Fruit fly (Drosophila melanogaster) whole organism, embryonic: ENCODE measurements around the gene CG31683.
A peak's percentile ranks its signal among the peaks of the same experiment; 100 is the strongest.

Experiments used
- Antp ChIP-seq: fragments of 200-800 bp; sonication (Bioruptor generic); optimal IDR thresholded peaks from 3 replicates; lab custom pipeline; 2016; ENCODE audit warnings: missing biosample characterization, missing genetic modification characterization
- CG10366 ChIP-seq: fragments of 200-800 bp; sonication (Bioruptor generic); IDR thresholded peaks from 2 replicates; pipeline ENCODE4 v1.3.6; 2022; ENCODE audit warnings: missing biosample characterization, missing genetic modification characterization
- CG10959 ChIP-seq: fragments of 200-800 bp; sonication (Bioruptor generic); IDR thresholded peaks from 2 replicates; pipeline ENCODE4 v1.3.6; 2022; ENCODE audit warnings: missing biosample characterization, missing genetic modification characterization
- CG11696 ChIP-seq: fragments of 200-800 bp; sonication (Bioruptor generic); IDR thresholded peaks from 2 replicates; pipeline ENCODE4 v1.3.6; 2022; ENCODE audit warnings: missing biosample characterization, missing genetic modification characterization
- CG12236 ChIP-seq: fragments of 200-800 bp; sonication (Bioruptor generic); optimal IDR thresholded peaks from 2 replicates; lab custom pipeline; 2016; ENCODE audit warnings: missing biosample characterization, missing genetic modification characterization
- CG14710 ChIP-seq: fragments of 200-800 bp; sonication (Bioruptor generic); optimal IDR thresholded peaks from 3 replicates; lab custom pipeline; 2019; ENCODE audit warnings: missing biosample characterization, mild to moderate bottlenecking, missing genetic modification characterization, moderate library complexity
- CG14860 ChIP-seq: fragments of 200-800 bp; sonication (Bioruptor generic); IDR thresholded peaks from 3 replicates; pipeline ENCODE4 v1.3.6; 2022; ENCODE audit warnings: missing biosample characterization, missing genetic modification characterization; ENCODE audit not compliant: partially characterized antibody
- CG16813 ChIP-seq: fragments of 200-800 bp; sonication (Bioruptor generic); IDR thresholded peaks from 3 replicates; pipeline ENCODE4 v1.3.6; 2022; ENCODE audit warnings: missing biosample characterization, missing genetic modification characterization; ENCODE audit not compliant: partially characterized antibody
- CG17829 ChIP-seq: fragments of 200-800 bp; optimal IDR thresholded peaks from 2 replicates; lab custom pipeline; 2019; ENCODE audit warnings: missing biosample characterization, mild to moderate bottlenecking, missing genetic modification characterization, moderate library complexity
- CG18262 ChIP-seq: fragments of 200-800 bp; optimal IDR thresholded peaks from 3 replicates; lab custom pipeline; 2019; ENCODE audit warnings: missing biosample characterization, mild to moderate bottlenecking, missing genetic modification characterization, moderate library complexity
- CG1832 ChIP-seq: fragments of 200-800 bp; sonication (Bioruptor generic); optimal IDR thresholded peaks from 2 replicates; lab custom pipeline; 2017; ENCODE audit warnings: missing biosample characterization, mild to moderate bottlenecking, missing genetic modification characterization, inconsistent platforms
- CG18476 ChIP-seq: fragments of 200-800 bp; sonication (Bioruptor generic); optimal IDR thresholded peaks from 2 replicates; lab custom pipeline; 2016; ENCODE audit warnings: missing biosample characterization, mild to moderate bottlenecking, missing genetic modification characterization
- CG18764 ChIP-seq: fragments of 200-800 bp; sonication (Bioruptor generic); optimal IDR thresholded peaks from 3 replicates; lab custom pipeline; 2016; ENCODE audit warnings: missing biosample characterization, missing genetic modification characterization
- CG31224 ChIP-seq: fragments of 200-800 bp; sonication (Bioruptor generic); IDR thresholded peaks from 2 replicates; pipeline ENCODE4 v1.3.6; 2022; ENCODE audit warnings: missing biosample characterization, missing genetic modification characterization
- CG31388 ChIP-seq: fragments of 200-800 bp; sonication (Bioruptor generic); optimal IDR thresholded peaks from 2 replicates; lab custom pipeline; 2016; ENCODE audit warnings: missing biosample characterization, missing genetic modification characterization
- CG3995 ChIP-seq: fragments of 200-800 bp; sonication (Bioruptor generic); optimal IDR thresholded peaks from 3 replicates; lab custom pipeline; 2016; ENCODE audit warnings: missing biosample characterization, missing genetic modification characterization
- CG4854 ChIP-seq: fragments of 200-800 bp; sonication (Bioruptor generic); optimal IDR thresholded peaks from 2 replicates; lab custom pipeline; 2016; ENCODE audit warnings: missing biosample characterization, missing genetic modification characterization, inconsistent platforms
- CG6272 ChIP-seq: fragments of 200-800 bp; sonication (Bioruptor generic); IDR thresholded peaks from 2 replicates; pipeline ENCODE4 v1.3.6; 2022; ENCODE audit warnings: missing biosample characterization, missing genetic modification characterization
- CG9797 ChIP-seq: fragments of 200-800 bp; sonication (Bioruptor generic); optimal IDR thresholded peaks from 3 replicates; lab custom pipeline; 2018; ENCODE audit warnings: missing biosample characterization, mild to moderate bottlenecking, missing genetic modification characterization
- D ChIP-seq, 2 experiments: fragments of 200-800 bp in 1 of 2; fragments of >200 bp in 1 of 2; sonication (Bioruptor generic) in 1 of 2; optimal IDR thresholded peaks; 2 replicates in 1 of 2; 3 replicates in 1 of 2; lab custom pipeline; 2017; ENCODE audit warnings: mild to moderate bottlenecking in 1 of 2, missing biosample characterization in 1 of 2, missing genetic modification characterization in 1 of 2, missing genetic modification reagents in 1 of 2
- Fer2 ChIP-seq: fragments of 200-800 bp; sonication (Bioruptor generic); optimal IDR thresholded peaks from 2 replicates; lab custom pipeline; 2018; ENCODE audit warnings: missing biosample characterization, mild to moderate bottlenecking, missing genetic modification characterization, moderate library complexity
- Gug ChIP-seq: fragments of 200-800 bp; sonication (Bioruptor generic); IDR thresholded peaks from 4 replicates; pipeline ENCODE4 v1.3.6; 2022; ENCODE audit warnings: missing biosample characterization, missing genetic modification characterization
- HLH4C ChIP-seq: fragments of 200-800 bp; sonication (Bioruptor generic); IDR thresholded peaks from 3 replicates; pipeline ENCODE4 v1.3.6; 2022; ENCODE audit warnings: missing biosample characterization, missing genetic modification characterization; ENCODE audit not compliant: partially characterized antibody
- Hr39 ChIP-seq: fragments of >200 bp; optimal IDR thresholded peaks from 2 replicates; lab custom pipeline; 2017
- Hr78 ChIP-seq, 2 experiments: fragments of 200-800 bp in 1 of 2; fragments of >200 bp in 1 of 2; sonication (Bioruptor generic) in 1 of 2; optimal IDR thresholded peaks; 2 replicates each; lab custom pipeline; 2017 to 2019; ENCODE audit warnings: missing biosample characterization in 2 of 2, missing genetic modification characterization in 2 of 2, mild to moderate bottlenecking in 1 of 2, moderate library complexity in 1 of 2
- Med ChIP-seq: fragments of 200-800 bp; sonication (Bioruptor generic); peaks from one replicate; lab custom pipeline; 2016; ENCODE audit warnings: missing biosample characterization, missing genetic modification characterization, mild to moderate bottlenecking, inconsistent platforms, moderate library complexity
- NC2α ChIP-seq: fragments of 200-800 bp; sonication (Bioruptor generic); optimal IDR thresholded peaks from 2 replicates; lab custom pipeline; 2016; ENCODE audit warnings: missing biosample characterization, missing genetic modification characterization
- Spps ChIP-seq: fragments of 200-800 bp; sonication (Bioruptor generic); optimal IDR thresholded peaks from 2 replicates; lab custom pipeline; 2018; ENCODE audit warnings: missing biosample characterization, mild to moderate bottlenecking, missing genetic modification characterization
- TFAM ChIP-seq: fragments of 200-800 bp; sonication (Bioruptor generic); optimal IDR thresholded peaks from 2 replicates; lab custom pipeline; 2017; ENCODE audit warnings: missing biosample characterization, missing genetic modification characterization, inconsistent platforms
- croc ChIP-seq: fragments of 200-800 bp; sonication (Bioruptor generic); conservative IDR thresholded peaks from 3 replicates; pipeline ENCODE4 v1.3.6; 2022; ENCODE audit warnings: missing biosample characterization, missing genetic modification characterization
- da ChIP-seq: fragments of 200-800 bp; sonication (Bioruptor generic); optimal IDR thresholded peaks from 2 replicates; lab custom pipeline; 2016; ENCODE audit warnings: missing biosample characterization, missing genetic modification characterization
- danr ChIP-seq: fragments of 200-800 bp; sonication (Bioruptor generic); IDR thresholded peaks from 2 replicates; pipeline ENCODE4 v1.3.6; 2022; ENCODE audit warnings: missing biosample characterization, missing genetic modification characterization
- dimm ChIP-seq: fragments of 200-800 bp; sonication (Bioruptor generic); IDR thresholded peaks from 2 replicates; pipeline ENCODE4 v1.3.6; 2022; ENCODE audit warnings: missing biosample characterization, missing genetic modification characterization
- dm ChIP-seq: fragments of 200-800 bp; sonication (Bioruptor generic); optimal IDR thresholded peaks from 3 replicates; lab custom pipeline; 2016; ENCODE audit warnings: missing biosample characterization, missing genetic modification characterization
- en ChIP-seq: fragments of 200-800 bp; sonication (Bioruptor generic); optimal IDR thresholded peaks from 2 replicates; lab custom pipeline; 2016; ENCODE audit warnings: missing biosample characterization, missing genetic modification characterization
- eve ChIP-seq, 2 experiments: fragments of >200 bp; optimal IDR thresholded peaks; 2 replicates each; lab custom pipeline; 2017; ENCODE audit warnings: missing biosample characterization in 2 of 2, missing genetic modification characterization in 2 of 2
- gem ChIP-seq: fragments of 200-800 bp; sonication (Bioruptor generic); optimal IDR thresholded peaks from 2 replicates; lab custom pipeline; 2019; ENCODE audit warnings: missing biosample characterization, mild to moderate bottlenecking, missing genetic modification characterization, moderate library complexity
- grau ChIP-seq: fragments of 200-800 bp; optimal IDR thresholded peaks from 3 replicates; lab custom pipeline; 2019; ENCODE audit warnings: missing biosample characterization, mild to moderate bottlenecking, missing genetic modification characterization, moderate library complexity
- gsb ChIP-seq: fragments of 200-800 bp; sonication (Bioruptor generic); IDR thresholded peaks from 2 replicates; pipeline ENCODE4 v1.3.6; 2022; ENCODE audit warnings: missing biosample characterization, missing genetic modification characterization
- gsb-n ChIP-seq: fragments of 200-800 bp; sonication (Bioruptor generic); optimal IDR thresholded peaks from 3 replicates; lab custom pipeline; 2018; ENCODE audit warnings: missing biosample characterization, mild to moderate bottlenecking, missing genetic modification characterization
- gt ChIP-seq: fragments of 200-800 bp; sonication (Bioruptor generic); IDR thresholded peaks from 2 replicates; pipeline ENCODE4 v1.3.6; 2022; ENCODE audit warnings: missing biosample characterization, missing genetic modification characterization
- her ChIP-seq: fragments of 200-800 bp; sonication (Bioruptor generic); optimal IDR thresholded peaks from 2 replicates; lab custom pipeline; 2016; ENCODE audit warnings: missing biosample characterization, missing genetic modification characterization
- jigr1 ChIP-seq: fragments of 200-800 bp; sonication (Bioruptor generic); IDR thresholded peaks from 3 replicates; pipeline ENCODE4 v1.3.6; 2022; ENCODE audit warnings: missing biosample characterization, missing genetic modification characterization
- prd ChIP-seq, 3 experiments: fragments of >200 bp in 2 of 3; fragments of 200-800 bp in 1 of 3; sonication (Bioruptor generic) in 1 of 3; optimal IDR thresholded peaks in 2 of 3; IDR thresholded peaks in 1 of 3; 2 replicates in 2 of 3; 3 replicates in 1 of 3; pipeline versions ENCODE4 v1.3.6 to Lab custom; 2017 to 2022; ENCODE audit warnings: missing biosample characterization in 1 of 3, missing genetic modification characterization in 1 of 3
- pzg ChIP-seq: fragments of 200-800 bp; sonication (Bioruptor generic); optimal IDR thresholded peaks from 3 replicates; lab custom pipeline; 2018; ENCODE audit warnings: missing biosample characterization, mild to moderate bottlenecking, missing genetic modification characterization, moderate library complexity
- sens ChIP-seq: fragments of 200-800 bp; sonication (Bioruptor generic); peaks from one replicate; lab custom pipeline; 2016; ENCODE audit warnings: missing biosample characterization, missing genetic modification characterization
- shn ChIP-seq: fragments of 200-800 bp; sonication (Bioruptor generic); optimal IDR thresholded peaks from 3 replicates; lab custom pipeline; 2016; ENCODE audit warnings: missing biosample characterization, missing genetic modification characterization
- slbo ChIP-seq: fragments of 200-800 bp; sonication (Bioruptor generic); IDR thresholded peaks from 2 replicates; pipeline ENCODE4 v1.3.6; 2022; ENCODE audit warnings: missing biosample characterization, missing genetic modification characterization
- tin ChIP-seq: fragments of 200-800 bp; sonication (Bioruptor generic); optimal IDR thresholded peaks from 3 replicates; lab custom pipeline; 2016; ENCODE audit warnings: missing biosample characterization, missing genetic modification characterization
- twi ChIP-seq: fragments of 200-800 bp; optimal IDR thresholded peaks from 2 replicates; lab custom pipeline; 2019; ENCODE audit warnings: missing biosample characterization, mild to moderate bottlenecking, missing genetic modification characterization, moderate library complexity
- zfh1 ChIP-seq: fragments of 200-800 bp; sonication (Bioruptor generic); IDR thresholded peaks from 3 replicates; pipeline ENCODE4 v1.3.6; 2022; ENCODE audit warnings: missing biosample characterization, missing genetic modification characterization

The CG31683 gene

DNA sequence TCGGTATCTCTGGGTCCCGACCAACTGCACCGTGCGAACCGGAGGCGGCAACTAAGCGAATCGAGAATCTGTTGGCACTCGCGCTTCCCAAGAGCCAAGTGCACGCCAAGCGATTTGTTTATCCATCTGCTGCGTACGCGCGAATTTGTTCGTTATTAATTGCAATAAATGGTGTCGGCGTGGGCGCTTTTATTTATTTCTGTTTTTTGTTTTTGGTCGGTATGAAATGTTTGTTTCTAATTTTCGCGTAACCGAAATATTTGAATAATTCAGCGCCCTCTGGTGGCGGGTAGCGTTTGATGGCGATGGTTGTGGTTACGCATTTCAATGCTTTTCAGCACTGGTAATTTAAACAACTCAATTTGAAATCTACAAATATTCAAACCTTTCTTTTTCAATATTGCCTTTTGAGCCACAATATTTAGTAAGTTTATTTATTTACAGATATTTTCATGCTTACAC is 35.0 kb downstream of the CG31683 start, which contains the start of gene CG10947 (continued):
- TF ChIP-seq Gug (GFP tag; lab: Robert Waterston, UW) (no peak), CG18764 (GFP tag; lab: Kevin White, UChicago) (peak; percentile 51), twi (tag; lab: Kevin White, UChicago) (no peak), jigr1 (no peak), grau (tag; lab: Kevin White, UChicago) (peak; percentile 55), CG31224 (GFP tag; lab: Robert Waterston, UW) (no peak), CG18262 (peak; percentile 20), Hr78 (GFP tag; optimal IDR thresholded peaks at IDR 0.05; lab: Kevin White, UChicago) (no peak), gsb (GFP tag; lab: Robert Waterston, UW) (no peak; the same call in 1 of the 2 replicates), zfh1 (peak; percentile 79), gem (tag; lab: Kevin White, UChicago) (peak; percentile 48), CG14860 (no peak), CG12236 (GFP tag; lab: Kevin White, UChicago) (peak; percentile 53), CG18476 (GFP tag; lab: Kevin White, UChicago) (peak; percentile 46), CG17829 (tag; lab: Kevin White, UChicago) (peak; percentile 1), Antp (GFP tag; lab: Kevin White, UChicago) (peak; percentile 70), eve (GFP tag; optimal IDR thresholded peaks at IDR 0.05; lab: Kevin White, UChicago) (no peak), en (GFP tag; lab: Kevin White, UChicago) (peak; percentile 72), TFAM (GFP tag; lab: Kevin White, UChicago) (no peak), CG4854 (peak; percentile 70), Spps (tag; lab: Kevin White, UChicago) (no peak), her (GFP tag; lab: Kevin White, UChicago) (peak; percentile 52), danr (no peak), gt (no peak), CG14710 (tag; lab: Kevin White, UChicago) (peak; percentile 28), NC2α (GFP tag; lab: Kevin White, UChicago) (peak; percentile 25), Med (GFP tag; lab: Kevin White, UChicago) (peak; percentile 97), dm (peak; percentile 56), da (GFP tag; lab: Kevin White, UChicago) (peak; percentile 69), D (optimal IDR thresholded peaks at IDR 0.05; lab: Kevin White, UChicago) (no peak), D (GFP tag; optimal IDR thresholded peaks at IDR 0.05; lab: Kevin White, UChicago) (peak; percentile 36), CG31388 (GFP tag; lab: Kevin White, UChicago) (no peak), shn (peak; percentile 72), gsb-n (peak; percentile 42), HLH4C (GFP tag; lab: Robert Waterston, UW) (peak; percentile 53), CG11696 (GFP tag; lab: Robert Waterston, UW) (no peak), slbo (GFP tag; lab: Robert Waterston, UW) (peak; percentile 71), CG10959 (no peak), CG6272 (no peak), sens (GFP tag; lab: Kevin White, UChicago) (peak; percentile 90), CG1832 (GFP tag; lab: Kevin White, UChicago) (no peak), CG9797 (GFP tag; lab: Kevin White, UChicago) (no peak), croc (GFP tag; lab: Robert Waterston, UW) (no peak; the same call in 2 of the 3 replicates), CG3995 (GFP tag; lab: Kevin White, UChicago) (peak; percentile 14), Fer2 (tag; lab: Kevin White, UChicago) (peak; percentile 21), CG10366 (GFP tag; lab: Robert Waterston, UW) (peak; percentile 52), pzg (GFP tag; lab: Kevin White, UChicago) (peak; percentile 44), tin (peak; percentile 78), dimm (GFP tag; lab: Robert Waterston, UW) (no peak), prd (optimal IDR thresholded peaks at IDR 0.05; lab: Kevin White, UChicago) (no peak), prd (GFP tag; IDR thresholded peaks at IDR 0.05; lab: Robert Waterston, UW) (no peak; the same call in 2 of the 3 replicates), CG16813 (peak; percentile 61), Hr39 (no peak)
